Fruit fly (Drosophila melanogaster) whole organism, larva: ENCODE measurements around the gene slou.

Source experiments
- noc ChIP-seq: fragments of 200-800 bp; sonication (Bioruptor generic); optimal IDR thresholded peaks from 3 replicates; lab custom pipeline; 2019; ENCODE audit warnings: missing biosample characterization, mild to moderate bottlenecking, missing genetic modification characterization, moderate library complexity

Gene slou

dm6 chr3R:21557052-21557451 is at the start of gene slou:
Gene slou (minus strand): TSS chr3R:21557182.
- no peak for TF ChIP-seq noc (tag; lab: Kevin White, UChicago)

dm6 chr3R:21606221-21607099 is 49.5 kb upstream of the slou start:
- no peak for TF ChIP-seq noc (tag; lab: Kevin White, UChicago)

DNA sequence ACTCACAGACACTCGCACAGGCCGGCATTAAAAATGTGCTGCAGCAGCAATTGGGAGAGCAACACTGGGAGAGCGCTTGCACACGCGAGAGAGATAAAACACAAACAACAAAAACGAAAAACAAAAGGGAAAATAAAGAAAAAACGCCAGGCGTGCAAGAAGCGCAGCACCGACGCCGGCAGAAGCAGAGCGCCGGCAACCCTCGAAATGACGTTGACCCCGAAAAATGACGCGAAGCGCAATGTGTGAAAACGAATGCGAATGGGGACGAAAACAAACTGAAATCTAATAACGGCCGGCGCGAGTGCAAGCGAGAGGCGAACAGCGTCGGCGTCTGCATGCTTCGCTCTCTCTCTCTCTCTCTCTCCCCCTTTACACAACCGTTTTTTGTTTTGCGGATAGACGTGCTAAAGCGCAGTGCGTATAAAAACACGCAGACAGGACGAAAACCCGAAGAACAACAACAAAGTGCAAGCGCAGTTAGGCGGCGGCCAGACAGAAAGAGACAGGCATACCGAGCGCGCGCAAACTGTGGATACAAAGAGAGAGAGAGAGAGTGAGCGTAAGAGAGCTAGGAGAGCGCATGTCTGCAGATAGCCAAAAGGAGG is 48.4 kb upstream of the slou start:
- TF ChIP-seq noc (tag; lab: Kevin White, UChicago), result no peak

dm6 chr3R:21604564-21604963 is 47.6 kb upstream of the slou start:
- TF ChIP-seq noc (tag; lab: Kevin White, UChicago), result no peak

DNA sequence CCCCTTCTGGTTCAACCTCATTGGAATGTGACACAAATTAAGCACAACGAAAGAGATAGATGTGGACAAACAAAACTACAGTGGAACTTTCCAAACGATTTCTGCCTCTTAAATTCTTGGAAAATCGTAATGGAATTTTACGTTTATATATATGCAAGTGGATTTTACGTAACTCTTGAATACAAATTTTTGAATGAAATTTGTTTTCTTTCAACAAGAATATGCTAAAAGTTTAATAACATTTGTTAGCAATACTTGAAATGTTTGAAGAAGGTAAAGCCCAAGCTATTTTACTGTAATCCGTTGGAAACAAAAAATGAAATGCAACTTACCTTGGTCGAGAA is 45.7 kb upstream of the slou start:
- no peak for TF ChIP-seq noc (tag; lab: Kevin White, UChicago)

DNA sequence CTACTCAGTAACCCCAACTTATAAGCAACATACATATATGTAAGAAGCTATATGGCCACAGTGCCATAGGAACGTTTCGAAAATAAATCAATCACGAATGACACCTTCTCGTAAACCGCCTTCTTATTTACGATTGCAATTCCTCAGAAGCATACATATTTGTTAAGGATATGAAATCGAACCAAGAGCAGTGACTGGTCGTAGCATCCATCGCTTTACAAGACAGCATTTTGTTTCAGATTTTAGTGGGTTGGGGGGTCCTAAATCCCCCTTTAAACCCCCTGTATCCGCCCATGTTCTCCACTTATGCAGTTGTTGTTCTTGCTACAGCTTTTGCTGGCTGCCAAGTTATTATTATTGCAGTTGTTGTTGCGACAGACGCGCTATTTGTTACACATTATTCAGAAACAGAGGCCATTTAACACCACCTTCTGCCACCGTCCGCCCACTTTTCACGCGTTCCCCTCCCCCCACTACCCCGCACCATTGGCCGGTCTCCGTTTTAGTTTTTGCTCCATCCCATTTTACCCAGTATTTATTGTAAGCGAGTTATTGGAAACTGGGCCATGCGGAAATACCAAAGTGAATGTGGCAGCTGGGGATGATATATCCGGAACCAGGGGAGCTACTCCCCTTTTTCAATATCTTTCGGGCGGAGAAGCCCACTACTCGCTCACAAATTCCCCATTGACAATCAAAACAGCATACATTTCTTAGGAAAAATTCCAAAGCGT is 45.1 kb upstream of the slou start:
- no peak for TF ChIP-seq noc (tag; lab: Kevin White, UChicago)

- no peak for TF ChIP-seq noc (tag; lab: Kevin White, UChicago)
Measured at dm6 chr3R:21599642-21600041, 42.7 kb upstream of the slou start.

- TF ChIP-seq noc (tag; lab: Kevin White, UChicago), result no peak
Measured at dm6 chr3R:21598605-21599004, 41.6 kb upstream of the slou start.

DNA sequence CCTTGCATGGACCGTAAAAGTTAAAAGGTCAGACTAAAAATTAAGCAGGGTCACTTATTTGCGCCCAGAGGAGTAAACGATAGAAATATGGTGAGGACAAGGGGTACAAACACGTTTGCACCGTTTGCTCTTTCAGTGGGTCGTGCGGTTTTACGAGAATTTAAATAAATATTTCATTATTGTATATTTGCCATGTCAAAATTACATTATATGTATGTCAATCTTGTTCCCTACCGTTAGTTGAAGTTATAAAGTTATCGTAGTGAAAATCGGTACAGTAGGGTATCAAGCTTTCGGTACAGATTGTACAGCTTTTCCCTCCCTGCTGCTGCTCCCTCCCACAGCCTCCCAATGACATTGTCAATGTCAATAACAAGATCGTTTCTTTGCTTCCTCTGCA is 40.9 kb upstream of the slou start:
- TF ChIP-seq noc (tag; lab: Kevin White, UChicago), result no peak

DNA sequence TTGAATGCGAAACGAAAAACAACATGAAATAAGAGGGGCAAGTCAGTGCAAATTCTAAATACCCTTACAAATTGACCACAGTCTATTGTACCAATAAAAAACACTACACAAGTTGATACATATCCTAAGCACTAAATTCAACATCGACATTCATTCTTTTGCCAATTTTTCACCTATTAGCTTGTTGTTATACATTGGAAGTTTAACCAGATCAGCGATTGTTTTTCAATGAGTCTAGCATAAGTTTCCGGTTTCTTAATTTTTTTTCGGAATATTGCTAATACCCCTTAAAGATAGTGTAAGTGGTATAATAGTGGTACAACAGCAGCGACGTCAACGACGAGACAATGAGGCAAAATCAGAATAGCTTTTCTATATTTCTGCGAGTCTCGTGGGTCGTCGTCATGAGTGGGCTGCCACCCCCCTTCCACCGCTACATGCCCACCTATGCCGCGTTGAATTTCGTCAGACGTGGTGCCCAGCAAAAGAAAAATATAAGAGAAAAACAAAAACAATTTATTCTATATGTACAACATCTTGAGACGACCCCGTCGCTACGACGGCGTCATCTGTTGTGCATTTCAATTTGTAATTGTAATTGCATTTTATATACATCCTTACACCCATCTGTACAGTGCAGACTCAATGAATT is 39.3 kb upstream of the slou start:
- TF ChIP-seq noc (tag; lab: Kevin White, UChicago), result peak; percentile 16

DNA sequence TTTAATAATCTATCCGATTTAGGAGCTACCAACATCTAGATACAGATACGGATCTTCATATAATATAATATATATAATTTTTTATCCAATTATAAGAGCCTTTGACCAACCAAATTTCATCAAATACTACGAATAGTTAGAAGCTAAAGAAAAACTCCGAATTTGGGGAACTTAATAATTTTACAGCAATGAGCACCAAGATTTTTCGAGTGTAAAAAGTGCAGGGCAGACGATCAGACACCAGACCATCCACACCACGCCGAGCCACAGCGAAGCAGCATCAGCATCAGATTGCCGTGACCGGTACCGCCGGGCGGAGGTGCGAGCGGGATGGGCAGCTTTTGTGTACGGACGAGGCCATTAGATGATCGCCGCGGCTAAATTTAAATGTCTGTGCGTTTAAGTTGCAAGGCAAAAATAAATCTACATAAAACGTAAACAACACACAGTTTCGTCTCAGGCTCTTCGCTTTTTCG is 37.5 kb upstream of the slou start:
- TF ChIP-seq noc (tag; lab: Kevin White, UChicago), result no peak

dm6 chr3R:21593735-21594345 is 36.9 kb upstream of the slou start:
- TF ChIP-seq noc (tag; lab: Kevin White, UChicago), result no peak

DNA sequence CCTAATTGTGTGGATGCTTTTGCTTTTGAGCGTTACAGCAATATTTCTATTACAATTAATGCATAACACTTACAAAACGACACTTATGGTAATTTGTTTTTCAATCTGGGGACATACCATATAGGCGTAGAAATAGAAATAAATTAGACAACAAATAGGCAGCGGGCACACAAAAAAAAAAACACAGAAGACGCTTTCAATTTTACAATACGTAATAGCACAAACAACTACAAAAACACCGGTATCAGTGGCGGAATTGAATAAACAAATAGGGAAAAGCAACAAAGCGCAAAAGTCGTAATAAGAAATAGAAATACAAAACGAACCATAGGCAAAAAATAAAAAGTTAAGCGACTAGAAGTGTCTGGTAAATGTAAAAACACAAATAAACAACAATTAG is 36.1 kb upstream of the slou start:
- no peak for TF ChIP-seq noc (tag; lab: Kevin White, UChicago)

- TF ChIP-seq noc (tag; lab: Kevin White, UChicago), result peak; percentile 25
Measured at dm6 chr3R:21591962-21592361, 35.0 kb upstream of the slou start.

- no peak for TF ChIP-seq noc (tag; lab: Kevin White, UChicago)
Measured at dm6 chr3R:21591370-21591743, 34.4 kb upstream of the slou start.
